Worm (Caenorhabditis elegans): Measurements from ENCODE around the gene W05E10.1.

The W05E10.1 gene

ce11 chrV:11677494-11677893 lies 14.0 kb downstream of the W05E10.1 start:
- TF ChIP-seq tbx-9 (tag; optimal IDR thresholded peaks at IDR 0.05; ENCODE audit: borderline replicate concordance) (no peak), ceh-100 (GFP tag; IDR thresholded peaks at IDR 0.05) (no peak), tbp1 (GFP tag; optimal IDR thresholded peaks at IDR 0.05) (no peak), B0019.2 (GFP tag; conservative IDR thresholded peaks at IDR 0.05) (no peak), madf-8 (GFP tag; conservative IDR thresholded peaks at IDR 0.05) (no peak), dpff-1 (tag; optimal IDR thresholded peaks at IDR 0.05) (no peak), unc-130 (GFP tag; optimal IDR thresholded peaks at IDR 0.05) (no peak), snpc-1.3 (tag; optimal IDR thresholded peaks at IDR 0.05; ENCODE audit: insufficient read depth) (no peak), Y67H2A.10 (GFP tag; conservative IDR thresholded peaks at IDR 0.05) (no peak), egl-18 (GFP tag; IDR thresholded peaks at IDR 0.05) (no peak), hlh-26 (GFP tag; conservative IDR thresholded peaks at IDR 0.05) (no peak), nhr-179 (tag; optimal IDR thresholded peaks at IDR 0.05) (no peak), F22D6.2 (tag; optimal IDR thresholded peaks at IDR 0.05) (no peak), ztf-18 (tag; optimal IDR thresholded peaks at IDR 0.05) (no peak), ekl-4 (GFP tag; IDR thresholded peaks at IDR 0.05) (no peak), B0261.1 (tag; optimal IDR thresholded peaks at IDR 0.05) (no peak), nhr-90 (tag; optimal IDR thresholded peaks at IDR 0.05) (no peak), B0035.1 (tag; optimal IDR thresholded peaks at IDR 0.05) (no peak), ztf-25 (GFP tag; IDR thresholded peaks at IDR 0.05) (no peak)

- TF ChIP-seq F55B11.4 (tag; optimal IDR thresholded peaks at IDR 0.05; ENCODE audit: borderline replicate concordance, insufficient read depth) (no peak), madf-10 (tag; optimal IDR thresholded peaks at IDR 0.05) (no peak), sptf-2 (GFP tag; optimal IDR thresholded peaks at IDR 0.05) (no peak), nhr-90 (tag; optimal IDR thresholded peaks at IDR 0.05) (no peak), pbrm-1 (GFP tag; IDR thresholded peaks at IDR 0.05) (no peak), ceh-58 (GFP tag; IDR thresholded peaks at IDR 0.05) (no peak), let-526 (GFP tag; IDR thresholded peaks at IDR 0.05) (no peak), ceh-79 (tag; optimal IDR thresholded peaks at IDR 0.05) (no peak), dpff-1 (tag; optimal IDR thresholded peaks at IDR 0.05) (no peak), F10E7.11 (tag; optimal IDR thresholded peaks at IDR 0.05) (no peak), hmg-1.2 (GFP tag; IDR thresholded peaks at IDR 0.05) (no peak), mcd-1 (GFP tag; IDR thresholded peaks at IDR 0.05) (no peak), C06A6.2 (GFP tag; conservative IDR thresholded peaks at IDR 0.05) (no peak), bed-1 (GFP tag; IDR thresholded peaks at IDR 0.05) (no peak), B0261.1 (tag; optimal IDR thresholded peaks at IDR 0.05) (no peak), snpc-3.4 (tag; optimal IDR thresholded peaks at IDR 0.05) (no peak), zfh-2 (GFP tag; conservative IDR thresholded peaks at IDR 0.05) (no peak), ztf-3 (GFP tag; optimal IDR thresholded peaks at IDR 0.05) (no peak), ztf-28 (GFP tag; IDR thresholded peaks at IDR 0.05) (no peak), athp-1 (tag; optimal IDR thresholded peaks at IDR 0.05) (no peak)
These were observed 14.5 kb downstream of the W05E10.1 start for ce11 chrV:11677030-11677429.

- TF ChIP-seq lin-40 (tag; optimal IDR thresholded peaks at IDR 0.05) (peak; percentile 20), atf-7 (tag; optimal IDR thresholded peaks at IDR 0.05) (no peak)
These were observed 15.0 kb downstream of the W05E10.1 start for ce11 chrV:11676498-11676897.
